Worm (Caenorhabditis elegans) whole organism, L2 larva: Measurements from ENCODE around the gene num-1.

ENCODE experiments used
- aly-2 ChIP-seq: fragments of 150-350 bp; optimal IDR thresholded peaks from 2 replicates; lab custom pipeline; 2014; ENCODE audit warnings: missing biosample characterization, missing genetic modification characterization
- unc-62 ChIP-seq: fragments of 150-350 bp; optimal IDR thresholded peaks from 2 replicates; lab custom pipeline; 2014; ENCODE audit warnings: missing biosample characterization, missing genetic modification reagents, missing genetic modification characterization

ce11 chrV:20870633-20871032 is 41.0 kb downstream of the num-1 start:
- TF ChIP-seq aly-2 (tag; lab: Kevin White, UChicago) (no peak), unc-62 (no peak)
